Fruit fly (Drosophila melanogaster) whole organism, embryonic: ENCODE measurements around the gene CG14965.

ENCODE experiments used
- Adf1 ChIP-seq: fragments of 200-800 bp; sonication (Bioruptor generic); IDR thresholded peaks from 2 replicates; pipeline ENCODE4 v1.3.6; 2022; ENCODE audit warnings: missing biosample characterization, missing genetic modification characterization
- Bgb ChIP-seq: fragments of 200-800 bp; sonication (Bioruptor generic); IDR thresholded peaks from 2 replicates; pipeline ENCODE4 v1.3.6; 2022; ENCODE audit warnings: missing biosample characterization, missing genetic modification characterization; ENCODE audit not compliant: partially characterized antibody
- BtbVII ChIP-seq: fragments of 200-800 bp; sonication (Bioruptor generic); optimal IDR thresholded peaks from 3 replicates; lab custom pipeline; 2017; ENCODE audit warnings: missing biosample characterization, mild to moderate bottlenecking, missing genetic modification characterization
- CG11085 ChIP-seq: fragments of 200-800 bp; sonication (Bioruptor generic); IDR thresholded peaks from 2 replicates; pipeline ENCODE4 v1.3.6; 2022; ENCODE audit warnings: missing biosample characterization, missing genetic modification characterization
- CG12219 ChIP-seq: fragments of 200-800 bp; sonication (Bioruptor generic); optimal IDR thresholded peaks from 3 replicates; lab custom pipeline; 2018; ENCODE audit warnings: missing biosample characterization, mild to moderate bottlenecking, missing genetic modification characterization
- CG13624 ChIP-seq: fragments of 200-800 bp; sonication (Bioruptor generic); optimal IDR thresholded peaks from 2 replicates; lab custom pipeline; 2016; ENCODE audit warnings: missing biosample characterization, missing genetic modification characterization
- CG13894 ChIP-seq: fragments of 200-800 bp; sonication (Bioruptor generic); optimal IDR thresholded peaks from 3 replicates; lab custom pipeline; 2018; ENCODE audit warnings: missing biosample characterization, mild to moderate bottlenecking, missing genetic modification characterization, moderate library complexity
- CG14965 ChIP-seq: fragments of 200-800 bp; sonication (Bioruptor generic); optimal IDR thresholded peaks from 2 replicates; lab custom pipeline; 2016; ENCODE audit warnings: missing biosample characterization, missing genetic modification characterization, borderline replicate concordance
- CG16813 ChIP-seq: fragments of 200-800 bp; sonication (Bioruptor generic); IDR thresholded peaks from 3 replicates; pipeline ENCODE4 v1.3.6; 2022; ENCODE audit warnings: missing biosample characterization, missing genetic modification characterization; ENCODE audit not compliant: partially characterized antibody
- CG4282 ChIP-seq: fragments of 200-800 bp; sonication (Bioruptor generic); optimal IDR thresholded peaks from 2 replicates; lab custom pipeline; 2016; ENCODE audit warnings: missing biosample characterization, missing genetic modification characterization
- CG6689 ChIP-seq: fragments of 200-800 bp; sonication (Bioruptor generic); IDR thresholded peaks from 2 replicates; pipeline ENCODE4 v1.3.6; 2022; ENCODE audit warnings: missing biosample characterization, missing genetic modification characterization
- CG6854 ChIP-seq: fragments of 200-800 bp; sonication (Bioruptor generic); optimal IDR thresholded peaks from 3 replicates; lab custom pipeline; 2017; ENCODE audit warnings: missing biosample characterization, mild to moderate bottlenecking, missing genetic modification characterization
- CG8281 ChIP-seq: fragments of 200-800 bp; sonication (Bioruptor generic); optimal IDR thresholded peaks from 2 replicates; lab custom pipeline; 2018; ENCODE audit warnings: missing biosample characterization, mild to moderate bottlenecking, missing genetic modification characterization, moderate library complexity
- CG9215 ChIP-seq: fragments of 200-800 bp; sonication (Bioruptor generic); IDR thresholded peaks from 2 replicates; pipeline ENCODE4 v1.3.6; 2022; ENCODE audit warnings: missing biosample characterization, missing genetic modification characterization
- Dbx ChIP-seq: fragments of 200-800 bp; sonication (Bioruptor generic); IDR thresholded peaks from 3 replicates; pipeline ENCODE4 v1.3.6; 2022; ENCODE audit warnings: missing biosample characterization, missing genetic modification characterization
- E2f1 ChIP-seq: fragments of 200-800 bp; sonication (Bioruptor generic); IDR thresholded peaks from 2 replicates; pipeline ENCODE4 v1.3.6; 2022; ENCODE audit warnings: missing biosample characterization, missing genetic modification characterization
- Hr39 ChIP-seq: fragments of >200 bp; optimal IDR thresholded peaks from 2 replicates; lab custom pipeline; 2017
- Lpt ChIP-seq: fragments of >200 bp; optimal IDR thresholded peaks from 2 replicates; lab custom pipeline; 2018; ENCODE audit warnings: missing biosample characterization, missing genetic modification characterization
- Meics ChIP-seq: fragments of 200-800 bp; sonication (Bioruptor generic); optimal IDR thresholded peaks from 2 replicates; lab custom pipeline; 2017; ENCODE audit warnings: missing biosample characterization, mild to moderate bottlenecking, missing genetic modification characterization
- Nf-YA ChIP-seq: fragments of 200-800 bp; sonication (Bioruptor generic); IDR thresholded peaks from 2 replicates; pipeline ENCODE4 v1.3.6; 2022; ENCODE audit warnings: missing biosample characterization, missing genetic modification characterization
- Pdp1 ChIP-seq, 2 experiments: fragments of 200-800 bp; sonication (Bioruptor generic); optimal IDR thresholded peaks; 3 replicates each; lab custom pipeline; 2016; ENCODE audit warnings: missing biosample characterization in 2 of 2, missing genetic modification characterization in 2 of 2, mild to moderate bottlenecking in 1 of 2, moderate library complexity in 1 of 2
- Rfx ChIP-seq: fragments of 200-800 bp; sonication (Bioruptor generic); IDR thresholded peaks from 2 replicates; pipeline ENCODE4 v1.3.6; 2022; ENCODE audit warnings: missing biosample characterization, missing genetic modification characterization
- Scr ChIP-seq: fragments of 200-800 bp; sonication (Bioruptor generic); IDR thresholded peaks from 2 replicates; pipeline ENCODE4 v1.3.6; 2022; ENCODE audit warnings: missing biosample characterization, missing genetic modification characterization; ENCODE audit not compliant: partially characterized antibody
- Ssrp ChIP-seq: fragments of 200-800 bp; sonication (Bioruptor generic); optimal IDR thresholded peaks from 2 replicates; lab custom pipeline; 2018; ENCODE audit warnings: missing biosample characterization, mild to moderate bottlenecking, missing genetic modification characterization, moderate library complexity
- Stat92E ChIP-seq, 3 experiments: fragments of >200 bp in 2 of 3; fragments of 200-800 bp in 1 of 3; sonication (Bioruptor generic) in 1 of 3; optimal IDR thresholded peaks; 2 replicates each; lab custom pipeline; 2017 to 2019; ENCODE audit warnings: missing biosample characterization in 3 of 3, missing genetic modification characterization in 3 of 3, mild to moderate bottlenecking in 1 of 3, moderate library complexity in 1 of 3
- aop ChIP-seq: fragments of 200-800 bp; sonication (Bioruptor generic); IDR thresholded peaks from 2 replicates; pipeline ENCODE4 v1.3.6; 2022; ENCODE audit warnings: missing biosample characterization, missing genetic modification characterization
- ase ChIP-seq: fragments of 200-800 bp; sonication (Bioruptor generic); IDR thresholded peaks from 3 replicates; pipeline ENCODE4 v1.3.6; 2022; ENCODE audit warnings: missing biosample characterization, missing genetic modification characterization
- cas ChIP-seq: fragments of 200-800 bp; sonication (Bioruptor generic); IDR thresholded peaks from 2 replicates; pipeline ENCODE4 v1.3.6; 2022; ENCODE audit warnings: missing biosample characterization, missing genetic modification characterization
- crc ChIP-seq: fragments of 200-800 bp; sonication (Bioruptor generic); optimal IDR thresholded peaks from 2 replicates; lab custom pipeline; 2016; ENCODE audit warnings: missing biosample characterization, missing genetic modification characterization
- dan ChIP-seq: fragments of 200-800 bp; sonication (Bioruptor generic); IDR thresholded peaks from 2 replicates; pipeline ENCODE4 v1.3.6; 2022; ENCODE audit warnings: missing biosample characterization, missing genetic modification characterization
- dysf ChIP-seq: fragments of 200-800 bp; sonication (Bioruptor generic); IDR thresholded peaks from 3 replicates; pipeline ENCODE4 v1.3.6; 2022; ENCODE audit warnings: missing biosample characterization, missing genetic modification characterization
- fd64A ChIP-seq: fragments of 200-800 bp; sonication (Bioruptor generic); optimal IDR thresholded peaks from 3 replicates; lab custom pipeline; 2018; ENCODE audit warnings: missing biosample characterization, mild to moderate bottlenecking, missing genetic modification characterization
- klu ChIP-seq: fragments of 200-800 bp; sonication (Bioruptor generic); IDR thresholded peaks from 2 replicates; pipeline ENCODE4 v1.3.6; 2022; ENCODE audit warnings: missing biosample characterization, missing genetic modification characterization
- lilli ChIP-seq: fragments of 200-800 bp; sonication (Bioruptor generic); optimal IDR thresholded peaks from 3 replicates; lab custom pipeline; 2016; ENCODE audit warnings: missing biosample characterization, missing genetic modification characterization
- lola ChIP-seq, 3 experiments: fragments of >200 bp in 2 of 3; fragments of 200-800 bp in 1 of 3; sonication (Bioruptor generic) in 1 of 3; optimal IDR thresholded peaks; 2 replicates each; lab custom pipeline; 2017 to 2019; ENCODE audit warnings: missing biosample characterization in 3 of 3, missing genetic modification characterization in 3 of 3, mild to moderate bottlenecking in 1 of 3, moderate library complexity in 1 of 3
- mam ChIP-seq: fragments of 200-800 bp; sonication (Bioruptor generic); optimal IDR thresholded peaks from 3 replicates; lab custom pipeline; 2016; ENCODE audit warnings: missing biosample characterization, missing genetic modification characterization
- mirr ChIP-seq: fragments of 200-800 bp; sonication (Bioruptor generic); optimal IDR thresholded peaks from 3 replicates; lab custom pipeline; 2018; ENCODE audit warnings: missing biosample characterization, mild to moderate bottlenecking, missing genetic modification characterization
- nerfin-1 ChIP-seq: fragments of 200-800 bp; sonication (Bioruptor generic); optimal IDR thresholded peaks from 3 replicates; lab custom pipeline; 2019; ENCODE audit warnings: missing biosample characterization, mild to moderate bottlenecking, missing genetic modification characterization, moderate library complexity
- nerfin-2 ChIP-seq: fragments of 200-800 bp; sonication (Bioruptor generic); IDR thresholded peaks from 2 replicates; pipeline ENCODE4 v1.3.6; 2022; ENCODE audit warnings: missing biosample characterization, missing genetic modification characterization; ENCODE audit not compliant: partially characterized antibody
- nmo ChIP-seq: fragments of 200-800 bp; sonication (Bioruptor generic); optimal IDR thresholded peaks from 2 replicates; lab custom pipeline; 2018; ENCODE audit warnings: missing biosample characterization, mild to moderate bottlenecking, missing genetic modification characterization, moderate library complexity
- pfk ChIP-seq: fragments of 200-800 bp; sonication (Bioruptor generic); optimal IDR thresholded peaks from 2 replicates; lab custom pipeline; 2018; ENCODE audit warnings: missing biosample characterization, mild to moderate bottlenecking, missing genetic modification characterization, moderate library complexity
- row ChIP-seq: fragments of 200-800 bp; sonication (Bioruptor generic); IDR thresholded peaks from 3 replicates; pipeline ENCODE4 v1.3.6; 2022; ENCODE audit warnings: missing biosample characterization, missing genetic modification characterization
- shn ChIP-seq: fragments of 200-800 bp; sonication (Bioruptor generic); optimal IDR thresholded peaks from 3 replicates; lab custom pipeline; 2016; ENCODE audit warnings: missing biosample characterization, missing genetic modification characterization
- sisA ChIP-seq: fragments of 200-800 bp; sonication (Bioruptor generic); IDR thresholded peaks from 2 replicates; pipeline ENCODE4 v1.3.6; 2022; ENCODE audit warnings: missing biosample characterization, missing genetic modification characterization
- sr ChIP-seq: fragments of 200-800 bp; sonication (Bioruptor generic); IDR thresholded peaks from 3 replicates; pipeline ENCODE4 v1.3.6; 2022; ENCODE audit warnings: missing biosample characterization, missing genetic modification characterization
- usp ChIP-seq: fragments of >200 bp; optimal IDR thresholded peaks from 2 replicates; lab custom pipeline; 2017; ENCODE audit warnings: missing biosample characterization, missing genetic modification characterization
- vvl ChIP-seq: fragments of 200-800 bp; sonication (Bioruptor generic); IDR thresholded peaks from 2 replicates; pipeline ENCODE4 v1.3.6; 2022; ENCODE audit warnings: missing biosample characterization, missing genetic modification characterization

Gene CG14965

DNA sequence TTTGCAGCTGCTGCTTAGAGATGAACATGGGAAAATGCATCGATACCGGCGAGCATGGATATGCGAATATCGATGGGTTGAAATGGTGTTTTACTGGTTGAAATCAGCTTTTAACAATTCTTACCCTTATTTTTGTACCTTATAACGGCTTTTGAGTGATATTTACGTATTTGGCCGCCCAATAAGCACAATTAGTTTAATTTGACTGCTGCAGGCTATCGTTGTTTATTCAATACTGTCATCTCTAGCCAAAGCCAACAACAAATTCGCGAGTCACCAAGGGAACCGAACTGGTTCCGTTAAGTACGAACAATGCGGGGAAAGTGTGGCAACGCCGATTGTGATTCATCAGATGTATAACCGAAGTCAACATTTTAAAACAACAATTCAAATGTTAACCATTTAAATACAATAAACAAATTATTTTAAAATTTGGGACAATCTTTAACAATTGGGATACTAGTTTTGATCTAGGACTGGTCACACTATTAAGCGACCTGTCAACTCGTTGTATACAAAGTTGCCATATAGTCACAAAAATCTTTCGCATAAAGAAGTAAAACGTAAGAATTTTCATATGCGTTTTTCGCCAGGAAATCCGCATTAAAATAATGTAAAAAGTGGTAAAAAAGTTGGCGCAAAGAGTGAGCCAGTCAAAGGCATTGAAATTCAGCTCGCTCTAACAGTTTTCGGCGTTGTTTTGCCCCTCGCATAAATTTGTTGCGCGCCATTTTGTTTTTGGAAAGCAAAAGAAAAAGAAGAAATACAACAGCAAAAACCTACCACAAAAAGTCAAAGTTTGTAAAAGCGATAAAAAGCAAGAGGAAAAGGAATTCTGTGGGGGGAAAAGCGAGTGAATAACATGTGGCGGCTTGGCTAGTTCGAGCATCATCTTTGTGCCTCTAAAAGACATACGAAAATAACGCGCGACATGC is 43.9 kb downstream of the CG14965 start, which contains the start of the genes Usp5 and BtbVII (continued):
- peak; percentile 28 for TF ChIP-seq Ssrp (tag; lab: Kevin White, UChicago)
- 0 out of 2 replicates have a peak, but pooled peaks have one; percentile 27 for TF ChIP-seq CG6689 (GFP tag; lab: Robert Waterston, UW)
- peak; percentile 48; the same call in 1 of the 2 replicates for TF ChIP-seq Adf1 (GFP tag; lab: Robert Waterston, UW)
- TF ChIP-seq aop (GFP tag; lab: Robert Waterston, UW): no peak
- TF ChIP-seq CG6854 (GFP tag; lab: Kevin White, UChicago): no peak
- peak; percentile 70 for TF ChIP-seq CG13624
- TF ChIP-seq lilli (GFP tag; lab: Kevin White, UChicago): peak; percentile 84
- peak; percentile 39; the same call in 1 of the 2 replicates for TF ChIP-seq CG9215
- TF ChIP-seq Hr39 (lab: Kevin White, UChicago): no peak
- peak; percentile 76 for TF ChIP-seq Rfx (GFP tag; lab: Robert Waterston, UW)
- peak; percentile 61 for TF ChIP-seq nmo (GFP tag; lab: Kevin White, UChicago)
- TF ChIP-seq dysf (GFP tag; lab: Robert Waterston, UW): peak; percentile 62; the same call in 2 of the 3 replicates
- peak; percentile 91 for TF ChIP-seq Bgb (GFP tag; lab: Robert Waterston, UW)
- TF ChIP-seq CG8281 (tag; lab: Kevin White, UChicago): no peak
- TF ChIP-seq CG4282 (GFP tag; lab: Kevin White, UChicago): peak; percentile 20
- no peak; the same call in 2 of the 3 replicates for TF ChIP-seq ase (GFP tag; lab: Robert Waterston, UW)
- TF ChIP-seq sisA (GFP tag; lab: Robert Waterston, UW): peak; percentile 59
- TF ChIP-seq lola (GFP tag; optimal IDR thresholded peaks at IDR 0.05; lab: Kevin White, UChicago): peak in 1 of 3 experiments; percentile 55
- TF ChIP-seq sr (GFP tag; lab: Robert Waterston, UW): no peak

DNA sequence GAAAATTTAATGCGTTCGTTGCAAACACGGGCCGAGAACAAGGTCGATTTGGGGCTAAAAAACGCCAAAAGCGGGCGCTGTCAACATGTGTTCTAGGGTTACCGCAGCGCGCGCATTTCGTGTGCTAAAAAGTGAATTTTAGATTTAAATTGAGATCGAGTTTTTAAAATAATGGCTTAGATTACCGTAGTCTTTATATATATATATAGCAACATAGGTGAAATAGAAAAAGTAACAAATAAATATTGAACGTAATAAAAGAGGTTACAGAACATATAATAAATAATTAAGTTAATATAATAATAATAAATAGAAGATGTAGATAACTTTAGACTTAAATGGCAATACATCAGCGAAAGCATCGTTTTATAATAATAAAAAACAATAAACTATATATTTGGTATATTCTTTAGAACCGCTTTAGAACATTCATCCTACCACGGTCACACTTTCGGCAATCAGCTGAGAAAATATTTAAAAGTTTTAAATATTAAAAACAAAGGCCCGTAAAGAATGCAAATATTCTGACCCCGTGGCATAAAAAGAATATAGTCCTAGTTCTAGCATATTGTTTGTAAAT is 48.8 kb downstream of the CG14965 start, which contains the start of the genes CG11537 and Alg2:
Gene CG11537, minus strand, starts transcription at position 75 of the 580 bp plus-strand sequence.
Gene Alg2, plus strand, starts transcription at position 426 of the 580 bp plus-strand sequence.
- TF ChIP-seq Nf-YA (GFP tag; lab: Robert Waterston, UW) (no peak), nerfin-2 (GFP tag; lab: Robert Waterston, UW) (no peak), Meics (GFP tag; lab: Kevin White, UChicago) (peak; percentile 39), Scr (GFP tag; lab: Robert Waterston, UW) (no peak), Bgb (GFP tag; lab: Robert Waterston, UW) (no peak), fd64A (GFP tag; lab: Kevin White, UChicago) (no peak), dan (GFP tag; lab: Robert Waterston, UW) (no peak), nerfin-1 (tag; lab: Kevin White, UChicago) (no peak), pfk (GFP tag; lab: Kevin White, UChicago) (no peak), mam (GFP tag; lab: Kevin White, UChicago) (peak; percentile 15), klu (GFP tag; lab: Robert Waterston, UW) (no peak), E2f1 (GFP tag; lab: Robert Waterston, UW) (no peak), row (GFP tag; lab: Robert Waterston, UW) (peak; percentile 62; the same call in 2 of the 3 replicates), Dbx (GFP tag; lab: Robert Waterston, UW) (no peak), CG16813 (no peak), CG12219 (GFP tag; lab: Kevin White, UChicago) (no peak), CG14965 (GFP tag; lab: Kevin White, UChicago) (no peak), mirr (GFP tag; lab: Kevin White, UChicago) (no peak), CG11085 (GFP tag; lab: Robert Waterston, UW) (no peak), nmo (GFP tag; lab: Kevin White, UChicago) (peak; percentile 26), shn (no peak), crc (GFP tag; lab: Kevin White, UChicago) (no peak), CG13894 (tag; lab: Kevin White, UChicago) (peak; percentile 5), BtbVII (GFP tag; lab: Kevin White, UChicago) (no peak), usp (GFP tag; lab: Kevin White, UChicago) (no peak), Lpt (GFP tag; lab: Kevin White, UChicago) (no peak), Pdp1 (GFP tag; optimal IDR thresholded peaks at IDR 0.05; lab: Kevin White, UChicago) (peak in 1 of 2 experiments; percentile 19), vvl (GFP tag; lab: Robert Waterston, UW) (no peak), Stat92E (GFP tag; optimal IDR thresholded peaks at IDR 0.05; lab: Kevin White, UChicago) (no peak), cas (GFP tag; lab: Robert Waterston, UW) (no peak)
